Fruit fly (Drosophila melanogaster) whole organism, embryonic: ENCODE results near the gene Polr1B.

Experiments
- ATbp ChIP-seq: fragments of 200-800 bp; sonication (Bioruptor generic); optimal IDR thresholded peaks from 2 replicates; lab custom pipeline; 2017; ENCODE audit warnings: missing biosample characterization, mild to moderate bottlenecking, missing genetic modification characterization, missing genetic modification reagents
- Asciz ChIP-seq: fragments of 200-800 bp; sonication (Bioruptor generic); optimal IDR thresholded peaks from 2 replicates; lab custom pipeline; 2017; ENCODE audit warnings: missing biosample characterization, mild to moderate bottlenecking, missing genetic modification characterization, missing genetic modification reagents
- Bdp1 ChIP-seq: fragments of 200-800 bp; sonication (Bioruptor generic); optimal IDR thresholded peaks from 3 replicates; lab custom pipeline; 2016; ENCODE audit warnings: missing biosample characterization, missing genetic modification characterization
- BtbVII ChIP-seq: fragments of 200-800 bp; sonication (Bioruptor generic); optimal IDR thresholded peaks from 3 replicates; lab custom pipeline; 2017; ENCODE audit warnings: missing biosample characterization, mild to moderate bottlenecking, missing genetic modification characterization
- C15 ChIP-seq: fragments of 200-800 bp; sonication (Bioruptor generic); IDR thresholded peaks from 3 replicates; pipeline ENCODE4 v1.3.6; 2022; ENCODE audit warnings: missing biosample characterization, missing genetic modification characterization
- CG10321 ChIP-seq: fragments of 200-800 bp; sonication (Bioruptor generic); IDR thresholded peaks from 2 replicates; pipeline ENCODE4 v1.3.6; 2022; ENCODE audit warnings: missing biosample characterization, missing genetic modification characterization
- CG10654 ChIP-seq: fragments of 200-800 bp; sonication (Bioruptor generic); optimal IDR thresholded peaks from 2 replicates; lab custom pipeline; 2016; ENCODE audit warnings: missing biosample characterization, missing genetic modification characterization
- CG13123 ChIP-seq: fragments of 200-800 bp; sonication (Bioruptor generic); optimal IDR thresholded peaks from 2 replicates; lab custom pipeline; 2016; ENCODE audit warnings: missing biosample characterization, missing genetic modification characterization
- CG14710 ChIP-seq: fragments of 200-800 bp; sonication (Bioruptor generic); optimal IDR thresholded peaks from 3 replicates; lab custom pipeline; 2019; ENCODE audit warnings: missing biosample characterization, mild to moderate bottlenecking, missing genetic modification characterization, moderate library complexity
- CG15601 ChIP-seq: fragments of 200-800 bp; sonication (Bioruptor generic); optimal IDR thresholded peaks from 3 replicates; lab custom pipeline; 2019; ENCODE audit warnings: missing biosample characterization, mild to moderate bottlenecking, missing genetic modification characterization, moderate library complexity
- CG17328 ChIP-seq: fragments of 200-800 bp; sonication (Bioruptor generic); IDR thresholded peaks from 2 replicates; pipeline ENCODE4 v1.3.6; 2022; ENCODE audit warnings: missing biosample characterization, missing genetic modification characterization
- CG2889 ChIP-seq: fragments of 200-800 bp; sonication (Bioruptor generic); IDR thresholded peaks from 3 replicates; pipeline ENCODE4 v1.3.6; 2022; ENCODE audit warnings: missing biosample characterization, missing genetic modification characterization
- CG3163 ChIP-seq: fragments of 200-800 bp; sonication (Bioruptor generic); optimal IDR thresholded peaks from 3 replicates; lab custom pipeline; 2016; ENCODE audit warnings: missing biosample characterization, missing genetic modification characterization
- CG32767 ChIP-seq: fragments of 200-800 bp; sonication (Bioruptor generic); IDR thresholded peaks from 2 replicates; pipeline ENCODE4 v1.3.6; 2022; ENCODE audit warnings: missing biosample characterization, missing genetic modification characterization
- CG4617 ChIP-seq: fragments of 200-800 bp; sonication (Bioruptor generic); optimal IDR thresholded peaks from 3 replicates; lab custom pipeline; 2016; ENCODE audit warnings: missing biosample characterization, missing genetic modification characterization, borderline replicate concordance
- CG6254 ChIP-seq: fragments of 200-800 bp; sonication (Bioruptor generic); optimal IDR thresholded peaks from 3 replicates; lab custom pipeline; 2017; ENCODE audit warnings: mild to moderate bottlenecking, missing biosample characterization, missing genetic modification reagents, missing genetic modification characterization
- CG6272 ChIP-seq: fragments of 200-800 bp; sonication (Bioruptor generic); IDR thresholded peaks from 2 replicates; pipeline ENCODE4 v1.3.6; 2022; ENCODE audit warnings: missing biosample characterization, missing genetic modification characterization
- CG8765 ChIP-seq: fragments of 200-800 bp; sonication (Bioruptor generic); IDR thresholded peaks from 2 replicates; pipeline ENCODE4 v1.3.6; 2022; ENCODE audit warnings: missing biosample characterization, missing genetic modification characterization
- CG8924 ChIP-seq: fragments of 200-800 bp; optimal IDR thresholded peaks from 3 replicates; lab custom pipeline; 2019; ENCODE audit warnings: missing biosample characterization, mild to moderate bottlenecking, missing genetic modification characterization, moderate library complexity
- CG9817 ChIP-seq: fragments of 200-800 bp; sonication (Bioruptor generic); optimal IDR thresholded peaks from 2 replicates; lab custom pipeline; 2018; ENCODE audit warnings: missing biosample characterization, mild to moderate bottlenecking, missing genetic modification characterization, moderate library complexity
- Dad ChIP-seq: fragments of 200-800 bp; sonication (Bioruptor generic); optimal IDR thresholded peaks from 3 replicates; lab custom pipeline; 2016; ENCODE audit warnings: missing biosample characterization, missing genetic modification characterization
- Dek ChIP-seq: fragments of 200-800 bp; sonication (Bioruptor generic); optimal IDR thresholded peaks from 3 replicates; lab custom pipeline; 2019; ENCODE audit warnings: missing biosample characterization, mild to moderate bottlenecking, missing genetic modification characterization, moderate library complexity
- E2f1 ChIP-seq: fragments of 200-800 bp; sonication (Bioruptor generic); IDR thresholded peaks from 2 replicates; pipeline ENCODE4 v1.3.6; 2022; ENCODE audit warnings: missing biosample characterization, missing genetic modification characterization
- Fer2 ChIP-seq: fragments of 200-800 bp; sonication (Bioruptor generic); optimal IDR thresholded peaks from 2 replicates; lab custom pipeline; 2018; ENCODE audit warnings: missing biosample characterization, mild to moderate bottlenecking, missing genetic modification characterization, moderate library complexity
- Hr39 ChIP-seq: fragments of >200 bp; optimal IDR thresholded peaks from 2 replicates; lab custom pipeline; 2017
- Lhr ChIP-seq: fragments of 200-800 bp; sonication (Bioruptor generic); optimal IDR thresholded peaks from 3 replicates; lab custom pipeline; 2017; ENCODE audit warnings: mild to moderate bottlenecking, missing biosample characterization, missing genetic modification reagents, missing genetic modification characterization
- MTF-1 ChIP-seq: fragments of 200-800 bp; sonication (Bioruptor generic); optimal IDR thresholded peaks from 2 replicates; lab custom pipeline; 2018; ENCODE audit warnings: missing biosample characterization, mild to moderate bottlenecking, missing genetic modification characterization, borderline replicate concordance
- Myb ChIP-seq: fragments of 200-800 bp; sonication (Bioruptor generic); optimal IDR thresholded peaks from 2 replicates; lab custom pipeline; 2016; ENCODE audit warnings: missing biosample characterization, missing genetic modification characterization
- NFAT ChIP-seq: fragments of 200-800 bp; sonication (Bioruptor generic); IDR thresholded peaks from 2 replicates; pipeline ENCODE4 v1.3.6; 2022; ENCODE audit warnings: missing biosample characterization, missing genetic modification characterization
- Optix ChIP-seq: fragments of 200-800 bp; sonication (Bioruptor generic); IDR thresholded peaks from 3 replicates; pipeline ENCODE4 v1.3.6; 2022; ENCODE audit warnings: missing biosample characterization, missing genetic modification characterization
- Sox100B ChIP-seq: fragments of 200-800 bp; sonication (Bioruptor generic); optimal IDR thresholded peaks from 3 replicates; lab custom pipeline; 2018; ENCODE audit warnings: missing biosample characterization, mild to moderate bottlenecking, missing genetic modification characterization
- Trl ChIP-seq, 3 experiments: fragments of >200 bp in 2 of 3; fragments of 200-800 bp in 1 of 3; sonication (Bioruptor generic) in 1 of 3; optimal IDR thresholded peaks; 2 replicates in 1 of 3; 3 replicates in 2 of 3; lab custom pipeline; 2016 to 2017; ENCODE audit warnings: missing biosample characterization in 1 of 3, missing genetic modification characterization in 1 of 3
- Usf ChIP-seq: fragments of 200-800 bp; sonication (Bioruptor generic); optimal IDR thresholded peaks from 2 replicates; lab custom pipeline; 2017; ENCODE audit warnings: missing genotype, missing biosample characterization, missing genetic modification characterization
- abd-A ChIP-seq: fragments of 200-800 bp; sonication (Bioruptor generic); optimal IDR thresholded peaks from 3 replicates; lab custom pipeline; 2019; ENCODE audit warnings: missing biosample characterization, mild to moderate bottlenecking, missing genetic modification characterization, moderate library complexity
- chinmo ChIP-seq: fragments of 200-800 bp; sonication (Bioruptor generic); IDR thresholded peaks from 4 replicates; pipeline ENCODE4 v1.3.6; 2022; ENCODE audit warnings: missing biosample characterization, missing genetic modification characterization; ENCODE audit not compliant: partially characterized antibody
- corto ChIP-seq: fragments of 200-800 bp; sonication (Bioruptor generic); optimal IDR thresholded peaks from 2 replicates; lab custom pipeline; 2016; ENCODE audit warnings: missing biosample characterization, mild to moderate bottlenecking, missing genetic modification characterization, moderate library complexity
- dmrt99B ChIP-seq: fragments of 200-800 bp; sonication (Bioruptor generic); optimal IDR thresholded peaks from 2 replicates; lab custom pipeline; 2018; ENCODE audit warnings: missing biosample characterization, mild to moderate bottlenecking, missing genetic modification characterization, moderate library complexity
- dpn ChIP-seq, 2 experiments: fragments of 200-800 bp; sonication (Bioruptor generic); optimal IDR thresholded peaks; 3 replicates each; lab custom pipeline; 2016; ENCODE audit warnings: missing biosample characterization in 2 of 2, missing genetic modification characterization in 2 of 2
- gcm ChIP-seq: fragments of 200-800 bp; sonication (Bioruptor generic); optimal IDR thresholded peaks from 2 replicates; lab custom pipeline; 2019; ENCODE audit warnings: missing biosample characterization, mild to moderate bottlenecking, missing genetic modification characterization, moderate library complexity
- gem ChIP-seq: fragments of 200-800 bp; sonication (Bioruptor generic); optimal IDR thresholded peaks from 2 replicates; lab custom pipeline; 2019; ENCODE audit warnings: missing biosample characterization, mild to moderate bottlenecking, missing genetic modification characterization, moderate library complexity
- grau ChIP-seq: fragments of 200-800 bp; optimal IDR thresholded peaks from 3 replicates; lab custom pipeline; 2019; ENCODE audit warnings: missing biosample characterization, mild to moderate bottlenecking, missing genetic modification characterization, moderate library complexity
- luna ChIP-seq: fragments of 200-800 bp; sonication (Bioruptor generic); optimal IDR thresholded peaks from 2 replicates; lab custom pipeline; 2016; ENCODE audit warnings: missing biosample characterization, missing genetic modification characterization
- org-1 ChIP-seq: fragments of 200-800 bp; sonication (Bioruptor generic); optimal IDR thresholded peaks from 2 replicates; lab custom pipeline; 2017; ENCODE audit warnings: missing biosample characterization, missing genetic modification characterization
- sc ChIP-seq, 3 experiments: fragments of >200 bp in 2 of 3; fragments of 200-800 bp in 1 of 3; sonication (Bioruptor generic) in 1 of 3; optimal IDR thresholded peaks; 2 replicates in 2 of 3; 3 replicates in 1 of 3; lab custom pipeline; 2017; ENCODE audit warnings: mild to moderate bottlenecking in 1 of 3, missing biosample characterization in 1 of 3, missing genetic modification characterization in 1 of 3, missing genetic modification reagents in 1 of 3
- sim ChIP-seq: fragments of 200-800 bp; sonication (Bioruptor generic); IDR thresholded peaks from 2 replicates; pipeline ENCODE4 v1.3.6; 2022; ENCODE audit warnings: missing biosample characterization, missing genetic modification characterization
- tup ChIP-seq: fragments of 200-800 bp; sonication (Bioruptor generic); optimal IDR thresholded peaks from 2 replicates; lab custom pipeline; 2016; ENCODE audit warnings: missing biosample characterization, mild to moderate bottlenecking, missing genetic modification characterization, moderate library complexity
- tx ChIP-seq: fragments of 200-800 bp; sonication (Bioruptor generic); optimal IDR thresholded peaks from 2 replicates; lab custom pipeline; 2016; ENCODE audit warnings: missing biosample characterization, missing genetic modification characterization
- usp ChIP-seq: fragments of >200 bp; optimal IDR thresholded peaks from 2 replicates; lab custom pipeline; 2017; ENCODE audit warnings: missing biosample characterization, missing genetic modification characterization

Polr1B gene

dm6 chr2L:430820-431628 is 26.9 kb downstream of the Polr1B start, which contains the start of gene ex:
Gene ex (plus strand): TSS chr2L:431227.
- TF ChIP-seq CG10321 (GFP tag; lab: Robert Waterston, UW) = peak; percentile 47; the same call in 1 of the 2 replicates
- TF ChIP-seq CG8924 = peak; percentile 84
- TF ChIP-seq Dad (GFP tag; lab: Kevin White, UChicago) = no peak
- peak; percentile 50 to 56 for TF ChIP-seq Trl (optimal IDR thresholded peaks at IDR 0.05; lab: Kevin White, UChicago)
- TF ChIP-seq Trl (GFP tag; optimal IDR thresholded peaks at IDR 0.05; lab: Kevin White, UChicago) = peak; percentile 23
- TF ChIP-seq CG15601 (tag; lab: Kevin White, UChicago) = peak; percentile 78
- TF ChIP-seq NFAT (GFP tag; lab: Robert Waterston, UW) = no peak
- peak; percentile 53; the same call in 1 of the 4 replicates for TF ChIP-seq chinmo (GFP tag; lab: Robert Waterston, UW)
- TF ChIP-seq tx (GFP tag; lab: Kevin White, UChicago) = no peak
- peak; percentile 65 for TF ChIP-seq CG3163 (GFP tag; lab: Kevin White, UChicago)
- TF ChIP-seq Dek (tag; lab: Kevin White, UChicago) = peak; percentile 44
- peak; percentile 75 for TF ChIP-seq BtbVII (GFP tag; lab: Kevin White, UChicago)
- TF ChIP-seq luna (GFP tag; lab: Kevin White, UChicago) = peak; percentile 30
- peak; percentile 9 for TF ChIP-seq CG10654 (GFP tag; lab: Kevin White, UChicago)
- peak; percentile 19; the same call in 1 of the 2 replicates for TF ChIP-seq E2f1 (GFP tag; lab: Robert Waterston, UW)
- peak; percentile 48 for TF ChIP-seq corto (GFP tag; lab: Kevin White, UChicago)
- TF ChIP-seq tup (GFP tag; lab: Kevin White, UChicago) = no peak
- peak; percentile 79 for TF ChIP-seq MTF-1 (GFP tag; lab: Kevin White, UChicago)
- TF ChIP-seq C15 = no peak
- TF ChIP-seq Sox100B = peak; percentile 54
- TF ChIP-seq Lhr (GFP tag; lab: Kevin White, UChicago) = peak; percentile 27
- TF ChIP-seq CG4617 (GFP tag; lab: Kevin White, UChicago) = no peak
- TF ChIP-seq org-1 (GFP tag; lab: Kevin White, UChicago) = peak; percentile 31
- TF ChIP-seq CG8765 (GFP tag; lab: Robert Waterston, UW) = no peak
- TF ChIP-seq ATbp = peak; percentile 90
- TF ChIP-seq CG6272 (GFP tag; lab: Robert Waterston, UW) = no peak
- no peak for TF ChIP-seq Bdp1
- TF ChIP-seq CG9817 = peak; percentile 13
- TF ChIP-seq Usf = no peak
- TF ChIP-seq grau (tag; lab: Kevin White, UChicago) = peak; percentile 38
- TF ChIP-seq sc (optimal IDR thresholded peaks at IDR 0.05; lab: Kevin White, UChicago) = no peak
- peak; percentile 52 for TF ChIP-seq sc (GFP tag; optimal IDR thresholded peaks at IDR 0.05; lab: Kevin White, UChicago)
- peak; percentile 28 for TF ChIP-seq Myb
- TF ChIP-seq sim (GFP tag; lab: Robert Waterston, UW) = 0 out of 2 replicates have a peak, but pooled peaks have one; percentile 7
- TF ChIP-seq CG13123 (GFP tag; lab: Kevin White, UChicago) = peak; percentile 36
- TF ChIP-seq CG6254 (GFP tag; lab: Kevin White, UChicago) = peak; percentile 57
- TF ChIP-seq Hr39 = no peak
- TF ChIP-seq CG17328 (GFP tag; lab: Robert Waterston, UW) = no peak
- peak; percentile 61 for TF ChIP-seq gcm
- TF ChIP-seq CG2889 (GFP tag; lab: Robert Waterston, UW) = no peak
- peak; percentile 89 for TF ChIP-seq Asciz (GFP tag; lab: Kevin White, UChicago)
- TF ChIP-seq Optix (GFP tag; lab: Robert Waterston, UW) = no peak
- peak; percentile 45; the same call in 1 of the 2 replicates for TF ChIP-seq CG32767 (GFP tag; lab: Robert Waterston, UW)
- TF ChIP-seq Fer2 (tag; lab: Kevin White, UChicago) = peak; percentile 48
- TF ChIP-seq gem (tag; lab: Kevin White, UChicago) = peak; percentile 64
- TF ChIP-seq dpn (GFP tag; optimal IDR thresholded peaks at IDR 0.05; lab: Kevin White, UChicago) = peak in 1 of 2 experiments; percentile 4
- TF ChIP-seq CG14710 (tag; lab: Kevin White, UChicago) = peak; percentile 48
- TF ChIP-seq usp (GFP tag; lab: Kevin White, UChicago) = no peak
- TF ChIP-seq abd-A (tag; lab: Kevin White, UChicago) = peak; percentile 60
- TF ChIP-seq dmrt99B (tag; lab: Kevin White, UChicago) = peak; percentile 33
